Worm (Caenorhabditis elegans): ENCODE results near the gene lec-11.

- TF ChIP-seq snpc-4 (tag; optimal IDR thresholded peaks at IDR 0.05): no peak
- TF ChIP-seq elt-2 (tag; optimal IDR thresholded peaks at IDR 0.05): no peak
- no peak for TF ChIP-seq zag-1 (tag; optimal IDR thresholded peaks at IDR 0.05)
- TF ChIP-seq nhr-237 (tag; optimal IDR thresholded peaks at IDR 0.05): no peak
- no peak for TF ChIP-seq elt-3 (tag; optimal IDR thresholded peaks at IDR 0.05)
- no peak for TF ChIP-seq fkh-10 (GFP tag; optimal IDR thresholded peaks at IDR 0.05)
- no peak for TF ChIP-seq pha-4 (tag; optimal IDR thresholded peaks at IDR 0.05)
- TF ChIP-seq nhr-77 (tag; optimal IDR thresholded peaks at IDR 0.05): no peak
Observed at ce11 chrIV:6581658-6582057, 8.3 kb downstream of the lec-11 start.
